Worm (Caenorhabditis elegans) whole organism, early embryonic: Measurements from ENCODE around the gene F58D2.4.

Experiments
- B0310.2 ChIP-seq: sonication (generic microtip); optimal IDR thresholded peaks from 2 replicates; lab custom pipeline; 2016; ENCODE audit warnings: mild to moderate bottlenecking, missing genetic modification characterization, missing compliant biosample characterization
- F13C5.2 ChIP-seq: sonication (generic microtip); optimal IDR thresholded peaks from 2 replicates; lab custom pipeline; 2017; ENCODE audit warnings: mild to moderate bottlenecking, missing genetic modification characterization, inconsistent platforms, missing compliant biosample characterization
- aly-1 ChIP-seq: sonication (generic microtip); optimal IDR thresholded peaks from 2 replicates; lab custom pipeline; 2016; ENCODE audit warnings: missing genetic modification characterization, missing compliant biosample characterization
- ama-1 ChIP-seq: fragments of 150-350 bp; optimal IDR thresholded peaks from 2 replicates; lab custom pipeline; 2014
- ceh-13 ChIP-seq: fragments of 200-800 bp; sonication (Bioruptor generic); optimal IDR thresholded peaks from 2 replicates; lab custom pipeline; 2018; ENCODE audit warnings: mild to moderate bottlenecking, missing genetic modification characterization, missing compliant biosample characterization
- ceh-36 ChIP-seq: sonication (generic microtip); optimal IDR thresholded peaks from 2 replicates; lab custom pipeline; 2016; ENCODE audit warnings: missing genetic modification characterization, inconsistent platforms, missing compliant biosample characterization
- ets-7 ChIP-seq: sonication (generic microtip); optimal IDR thresholded peaks from 2 replicates; lab custom pipeline; 2016; ENCODE audit warnings: missing genotype, missing genetic modification characterization, missing compliant biosample characterization
- flt-1 ChIP-seq: fragments of 200-800 bp; sonication (Bioruptor generic); IDR thresholded peaks from 2 replicates; pipeline ENCODE4 v1.3.6; 2022; ENCODE audit warnings: missing genetic modification characterization, missing compliant biosample characterization
- hmbx-1 ChIP-seq: sonication (generic microtip); optimal IDR thresholded peaks from 2 replicates; lab custom pipeline; 2016; ENCODE audit warnings: mild to moderate bottlenecking, missing genetic modification characterization, missing compliant biosample characterization
- hmg-4 ChIP-seq: fragments of 200-800 bp; sonication (Bioruptor generic); optimal IDR thresholded peaks from 2 replicates; lab custom pipeline; 2018; ENCODE audit warnings: mild to moderate bottlenecking, missing genetic modification characterization, missing compliant biosample characterization
- hnd-1 ChIP-seq: sonication (generic microtip); optimal IDR thresholded peaks from 2 replicates; lab custom pipeline; 2016; ENCODE audit warnings: missing genetic modification characterization, missing compliant biosample characterization
- pes-1 ChIP-seq: fragments of 200-800 bp; sonication (Bioruptor generic); IDR thresholded peaks from 2 replicates; pipeline ENCODE4 v1.3.6; 2022; ENCODE audit warnings: missing genetic modification reagents, missing genetic modification characterization, missing compliant biosample characterization
- scrt-1 ChIP-seq: fragments of 200-800 bp; sonication (Bioruptor generic); IDR thresholded peaks from 2 replicates; pipeline ENCODE4 v1.3.6; 2022; ENCODE audit warnings: missing genetic modification characterization, missing compliant biosample characterization
- sea-1 ChIP-seq: fragments of 200-800 bp; sonication (Bioruptor generic); conservative IDR thresholded peaks from 2 replicates; pipeline ENCODE4 v1.3.6; 2022; ENCODE audit warnings: missing genetic modification characterization, missing compliant biosample characterization
- tbx-11 ChIP-seq: fragments of 200-800 bp; sonication (Bioruptor generic); IDR thresholded peaks from 2 replicates; pipeline ENCODE4 v1.3.6; 2022; ENCODE audit warnings: missing genetic modification characterization, missing compliant biosample characterization
- tbx-37 ChIP-seq: fragments of 200-800 bp; sonication (Bioruptor generic); conservative IDR thresholded peaks from 2 replicates; pipeline ENCODE4 v1.3.6; 2022; ENCODE audit warnings: missing genetic modification reagents, missing genetic modification characterization, missing compliant biosample characterization
- tra-4 ChIP-seq: sonication (generic microtip); optimal IDR thresholded peaks from 2 replicates; lab custom pipeline; 2017; ENCODE audit warnings: missing genetic modification characterization, missing compliant biosample characterization

Gene F58D2.4

DNA sequence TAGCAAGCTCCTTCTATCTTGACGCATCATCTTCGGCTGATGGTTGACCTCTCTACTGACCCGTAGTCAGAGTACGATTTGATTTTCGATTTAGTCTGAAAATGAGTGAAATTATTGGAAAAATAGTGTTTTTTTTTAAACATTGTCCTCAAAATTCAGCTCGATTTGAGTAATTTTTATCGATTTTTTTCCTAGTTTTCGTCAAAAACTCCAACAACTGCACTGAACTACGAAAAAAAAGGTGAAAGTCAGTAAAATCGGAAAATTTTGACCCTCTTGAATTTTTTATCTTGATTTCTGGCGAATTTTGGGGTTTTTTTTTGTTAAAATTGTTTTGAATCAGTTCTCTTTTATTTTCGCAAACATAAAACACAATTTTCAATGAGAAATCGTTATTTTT lies 15.2 kb upstream of the F58D2.4 start, which contains the start of gene ced-3:
ced-3 (minus strand) TSS at position 101 of the 400 bp plus-strand sequence.
- no peak for TF ChIP-seq B0310.2
- no peak for TF ChIP-seq tbx-11 (GFP tag; lab: Robert Waterston, UW)
- no peak for TF ChIP-seq sea-1
- TF ChIP-seq aly-1 (tag; lab: Kevin White, UChicago) = no peak
- TF ChIP-seq hmbx-1 (tag; lab: Kevin White, UChicago) = no peak
- TF ChIP-seq hnd-1 (tag; lab: Kevin White, UChicago) = no peak
- no peak for TF ChIP-seq ama-1 (lab: Kevin White, UChicago)
- TF ChIP-seq hmg-4 (GFP tag; lab: Kevin White, UChicago) = no peak

DNA sequence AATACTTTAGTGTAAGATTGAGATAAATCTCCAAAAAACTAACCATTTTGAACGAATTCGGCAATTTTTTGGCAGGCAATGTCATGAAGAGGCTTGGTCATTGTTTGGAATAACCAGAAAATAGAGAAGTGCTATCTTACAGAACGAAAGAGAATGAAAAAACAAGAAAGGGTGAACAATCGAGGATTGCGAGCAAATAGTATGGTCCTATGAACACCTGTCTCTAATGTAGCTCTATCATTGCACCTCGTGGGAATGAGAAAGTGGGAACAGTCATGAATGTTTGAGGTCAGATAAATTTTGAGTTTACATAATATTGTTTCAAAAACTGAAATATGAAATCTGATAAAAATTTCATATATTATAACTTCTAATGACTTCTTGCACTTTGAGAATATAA lies 8.4 kb upstream of the F58D2.4 start, which contains the start of gene C48D1.1:
C48D1.1 (minus strand) TSS at position 101 of the 400 bp plus-strand sequence.
- no peak for TF ChIP-seq aly-1 (tag; lab: Kevin White, UChicago)
- TF ChIP-seq B0310.2 = no peak
- no peak for TF ChIP-seq flt-1 (GFP tag; lab: Robert Waterston, UW)
- TF ChIP-seq tra-4 (tag; lab: Kevin White, UChicago) = no peak

ce11 chrIV:13193239-13193638 lies 4.4 kb upstream of the F58D2.4 start, which contains the start of gene F58D2.5:
Gene F58D2.5 (minus strand): TSS chrIV:13193339.
- no peak for TF ChIP-seq sea-1
- no peak for TF ChIP-seq ama-1 (lab: Kevin White, UChicago)
- no peak for TF ChIP-seq F13C5.2 (tag; lab: Kevin White, UChicago)
- TF ChIP-seq B0310.2 = no peak
- no peak for TF ChIP-seq pes-1 (GFP tag; lab: Robert Waterston, UW)
- no peak for TF ChIP-seq ceh-36 (tag; lab: Kevin White, UChicago)

ce11 chrIV:13190075-13190474 lies 1.2 kb upstream of the F58D2.4 start:
- TF ChIP-seq tbx-37 (GFP tag; lab: Robert Waterston, UW) = no peak
- no peak for TF ChIP-seq sea-1
- TF ChIP-seq aly-1 (tag; lab: Kevin White, UChicago) = no peak
- TF ChIP-seq hnd-1 (tag; lab: Kevin White, UChicago) = no peak
- TF ChIP-seq tbx-11 (GFP tag; lab: Robert Waterston, UW) = no peak
- no peak for TF ChIP-seq hmg-4 (GFP tag; lab: Kevin White, UChicago)
- no peak for TF ChIP-seq tra-4 (tag; lab: Kevin White, UChicago)
- no peak for TF ChIP-seq ceh-36 (tag; lab: Kevin White, UChicago)
- no peak for TF ChIP-seq ceh-13 (GFP tag; lab: Kevin White, UChicago)
- no peak for TF ChIP-seq F13C5.2 (tag; lab: Kevin White, UChicago)
- TF ChIP-seq flt-1 (GFP tag; lab: Robert Waterston, UW) = no peak
- TF ChIP-seq hmbx-1 (tag; lab: Kevin White, UChicago) = no peak
- no peak for TF ChIP-seq pes-1 (GFP tag; lab: Robert Waterston, UW)
- TF ChIP-seq ets-7 (tag; lab: Kevin White, UChicago) = no peak

DNA sequence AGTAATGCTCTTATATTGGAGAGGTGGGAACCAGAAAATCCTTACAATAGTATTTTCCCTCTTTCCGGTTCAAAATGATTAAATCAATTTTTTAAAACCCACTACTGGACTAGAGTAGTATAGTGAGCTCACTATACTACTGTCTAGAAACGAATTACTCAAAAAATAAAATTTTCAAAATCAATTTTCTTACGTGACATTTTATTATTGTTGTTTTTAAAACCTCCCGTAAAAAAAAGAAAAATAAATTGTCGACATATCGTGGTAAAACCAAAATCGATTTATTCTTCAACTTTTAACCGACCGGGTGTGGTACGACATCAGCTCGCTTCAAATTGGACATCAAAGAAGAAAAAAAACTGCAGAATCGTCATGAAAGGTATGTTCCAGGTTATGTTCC lies 608 bp upstream of the F58D2.4 start, which contains the start of gene F58D2.2:
F58D2.2 (plus strand) TSS at position 301 of the 400 bp plus-strand sequence.
- TF ChIP-seq hmg-4 (GFP tag; lab: Kevin White, UChicago) (no peak), ets-7 (tag; lab: Kevin White, UChicago) (no peak), B0310.2 (no peak), pes-1 (GFP tag; lab: Robert Waterston, UW) (no peak), aly-1 (tag; lab: Kevin White, UChicago) (no peak), ceh-36 (tag; lab: Kevin White, UChicago) (no peak), tbx-37 (GFP tag; lab: Robert Waterston, UW) (no peak), tra-4 (tag; lab: Kevin White, UChicago) (no peak), flt-1 (GFP tag; lab: Robert Waterston, UW) (no peak), sea-1 (no peak), hmbx-1 (tag; lab: Kevin White, UChicago) (no peak), F13C5.2 (tag; lab: Kevin White, UChicago) (no peak), ama-1 (lab: Kevin White, UChicago) (no peak), tbx-11 (GFP tag; lab: Robert Waterston, UW) (no peak), hnd-1 (tag; lab: Kevin White, UChicago) (no peak), ceh-13 (GFP tag; lab: Kevin White, UChicago) (no peak)

- TF ChIP-seq ama-1 (lab: Kevin White, UChicago) (no peak), ceh-13 (GFP tag; lab: Kevin White, UChicago) (no peak)
These were observed 8.1 kb downstream of the F58D2.4 start, which contains the start of gene F58D2.3 for ce11 chrIV:13180723-13181122. Gene F58D2.3 (minus strand): TSS chrIV:13180823.

ce11 chrIV:13179295-13179694 lies 9.6 kb downstream of the F58D2.4 start, which contains the start of gene lev-1:
Gene lev-1 (minus strand): TSS chrIV:13179395.
- TF ChIP-seq B0310.2 (no peak), flt-1 (GFP tag; lab: Robert Waterston, UW) (no peak), hmg-4 (GFP tag; lab: Kevin White, UChicago) (no peak), pes-1 (GFP tag; lab: Robert Waterston, UW) (no peak), F13C5.2 (tag; lab: Kevin White, UChicago) (peak; percentile 8)

DNA sequence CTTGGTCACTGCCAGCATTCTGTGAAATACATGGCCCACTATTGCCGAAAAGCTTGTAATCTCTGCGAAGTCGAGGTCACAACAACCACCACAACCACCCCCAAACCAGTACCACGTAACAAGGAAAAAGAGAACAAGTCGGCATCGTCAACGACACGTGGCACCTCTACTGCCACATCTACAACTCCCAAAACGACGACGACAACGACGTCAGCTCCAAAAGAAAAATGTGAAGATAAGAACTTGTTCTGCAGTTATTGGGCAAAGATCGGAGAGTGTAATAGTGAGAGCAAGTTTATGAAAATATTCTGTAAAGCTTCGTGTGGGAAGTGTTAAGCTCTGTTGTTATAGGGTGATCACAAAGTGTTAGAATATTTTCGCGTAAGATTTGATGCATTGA lies 15.5 kb downstream of the F58D2.4 start:
- TF ChIP-seq ama-1 (lab: Kevin White, UChicago) = no peak

DNA sequence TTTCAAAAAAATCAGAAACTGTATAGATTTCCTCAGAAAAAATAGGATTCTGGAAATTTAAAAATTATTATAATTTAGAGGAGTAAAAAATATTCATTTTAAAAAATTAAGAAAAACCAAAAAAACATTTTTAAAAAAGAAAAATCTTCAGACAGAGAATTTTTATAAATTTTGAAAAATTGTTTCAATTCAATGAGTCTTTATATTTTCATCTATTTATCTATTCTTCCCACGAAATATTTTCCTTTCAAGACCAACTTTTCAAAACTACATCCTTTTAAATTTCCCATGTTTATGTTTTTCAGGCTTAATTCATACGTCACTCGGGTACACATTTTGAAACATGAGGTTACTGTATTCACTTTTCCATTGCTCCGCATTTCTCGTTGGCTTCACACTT lies 18.6 kb downstream of the F58D2.4 start, which contains the start of gene nas-14:
nas-14 (plus strand) TSS at position 301 of the 400 bp plus-strand sequence.
- TF ChIP-seq ama-1 (lab: Kevin White, UChicago) = no peak
- no peak for TF ChIP-seq B0310.2
- TF ChIP-seq hmg-4 (GFP tag; lab: Kevin White, UChicago) = no peak
- TF ChIP-seq hnd-1 (tag; lab: Kevin White, UChicago) = no peak
- TF ChIP-seq ceh-36 (tag; lab: Kevin White, UChicago) = no peak
- no peak for TF ChIP-seq ets-7 (tag; lab: Kevin White, UChicago)
- TF ChIP-seq pes-1 (GFP tag; lab: Robert Waterston, UW) = no peak
- no peak for TF ChIP-seq tbx-11 (GFP tag; lab: Robert Waterston, UW)
- no peak for TF ChIP-seq F13C5.2 (tag; lab: Kevin White, UChicago)
- TF ChIP-seq ceh-13 (GFP tag; lab: Kevin White, UChicago) = no peak
- no peak for TF ChIP-seq tra-4 (tag; lab: Kevin White, UChicago)
- no peak for TF ChIP-seq hmbx-1 (tag; lab: Kevin White, UChicago)
- no peak for TF ChIP-seq scrt-1 (GFP tag; lab: Robert Waterston, UW)
- no peak for TF ChIP-seq sea-1
- no peak for TF ChIP-seq aly-1 (tag; lab: Kevin White, UChicago)
- no peak for TF ChIP-seq flt-1 (GFP tag; lab: Robert Waterston, UW)
- no peak for TF ChIP-seq tbx-37 (GFP tag; lab: Robert Waterston, UW)
